Worm (Caenorhabditis elegans): Measurements from ENCODE around the gene mab-5.

Gene mab-5

DNA sequence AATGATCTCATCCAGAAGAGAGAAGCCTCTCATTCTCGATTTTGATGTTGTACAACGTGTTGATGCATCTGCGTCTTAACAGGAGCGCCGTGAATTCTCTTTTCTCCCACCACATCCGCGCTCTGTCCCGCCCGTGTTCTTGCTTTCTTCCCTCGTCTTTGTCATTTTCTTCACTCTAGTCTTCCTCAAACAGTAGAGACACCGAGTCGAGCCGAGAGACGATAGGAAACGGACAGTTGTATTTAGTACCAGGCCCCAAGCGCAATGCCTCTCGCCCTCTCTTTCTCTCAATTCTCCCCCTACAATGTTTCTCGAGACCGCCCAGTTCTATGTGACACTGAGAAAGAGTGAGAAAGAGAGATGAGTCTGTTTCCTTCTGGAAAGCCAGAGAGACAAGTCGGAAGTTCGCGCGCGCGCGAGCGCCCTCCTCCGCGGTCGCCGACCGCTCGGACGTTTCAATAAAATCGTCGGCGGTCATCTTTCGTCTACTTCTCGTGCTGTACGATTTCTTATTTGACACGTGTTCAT, 53.7 kb downstream of the mab-5 start, which contains the start of gene ZK112.4 (continued):
- TF ChIP-seq sdz-12 (GFP tag; optimal IDR thresholded peaks at IDR 0.05) (no peak), dpl-1 (GFP tag; optimal IDR thresholded peaks at IDR 0.05) (no peak), nhr-25 (tag; optimal IDR thresholded peaks at IDR 0.05; ENCODE audit: borderline replicate concordance, insufficient read depth) (peak; percentile 62), rbr-2 (tag; optimal IDR thresholded peaks at IDR 0.05) (peak; percentile 52), dve-1 (tag; optimal IDR thresholded peaks at IDR 0.05; ENCODE audit: insufficient read depth) (no peak), mxl-3 (GFP tag; optimal IDR thresholded peaks at IDR 0.05) (peak; percentile 26)

DNA sequence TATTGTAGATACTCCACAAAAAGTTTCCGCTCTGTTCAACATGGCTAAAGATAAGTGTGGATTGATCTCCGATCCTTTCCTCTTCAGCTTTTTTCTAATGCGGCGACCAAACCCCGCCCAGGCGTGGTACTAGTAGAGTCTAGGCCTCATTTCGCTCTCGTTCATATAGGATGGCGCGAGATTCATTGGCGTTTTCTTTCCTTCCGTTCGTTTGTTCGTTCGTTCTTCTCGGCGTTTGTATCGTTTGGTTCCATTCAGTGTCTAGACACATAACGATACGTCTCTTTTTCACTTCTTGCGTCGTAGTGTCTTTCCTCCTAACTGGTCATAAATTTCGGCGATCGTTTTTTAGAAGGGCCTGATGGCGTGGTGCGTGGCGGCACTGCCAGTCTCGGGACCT, 54.2 kb downstream of the mab-5 start:
- TF ChIP-seq T20F7.1 (GFP tag; optimal IDR thresholded peaks at IDR 0.05) (no peak), nhr-48 (tag; optimal IDR thresholded peaks at IDR 0.05) (no peak), aha-1 (tag) (peak; percentile 15), ZK546.5 (tag; optimal IDR thresholded peaks at IDR 0.05) (no peak), nhr-41 (GFP tag; IDR thresholded peaks at IDR 0.05) (no peak), hlh-30 (tag; optimal IDR thresholded peaks at IDR 0.05; ENCODE audit: insufficient read depth) (peak; percentile 34), pha-4 (GFP tag; IDR thresholded peaks at IDR 0.05) (no peak), pha-4 (tag; optimal IDR thresholded peaks at IDR 0.05) (no peak), ztf-11 (tag; optimal IDR thresholded peaks at IDR 0.05) (no peak), nhr-237 (tag; optimal IDR thresholded peaks at IDR 0.05) (no peak), dmd-8 (GFP tag; IDR thresholded peaks at IDR 0.05) (peak; percentile 15; the same call in 1 of the 2 replicates), ztf-7 (tag; optimal IDR thresholded peaks at IDR 0.05) (no peak), ceh-62 (tag; optimal IDR thresholded peaks at IDR 0.05) (no peak), zfp-2 (tag; optimal IDR thresholded peaks at IDR 0.05) (no peak), aly-2 (tag; optimal IDR thresholded peaks at IDR 0.05) (no peak), attf-4 (tag; optimal IDR thresholded peaks at IDR 0.05) (no peak)

- TF ChIP-seq fos-1 (tag; optimal IDR thresholded peaks at IDR 0.05) (no peak), jun-1 (tag; optimal IDR thresholded peaks at IDR 0.05) (no peak), vab-7 (GFP tag; IDR thresholded peaks at IDR 0.05) (no peak), unc-62 (GFP tag; optimal IDR thresholded peaks at IDR 0.05 in 1 of 2) (no peak), unc-62 (tag; optimal IDR thresholded peaks at IDR 0.05) (no peak), nhr-6 (tag; optimal IDR thresholded peaks at IDR 0.05) (no peak), Y5F2A.4 (GFP tag; optimal IDR thresholded peaks at IDR 0.05) (no peak), ama-1 (optimal IDR thresholded peaks at IDR 0.05) (peak; percentile 42), aly-2 (tag; optimal IDR thresholded peaks at IDR 0.05) (no peak), unc-39 (tag; optimal IDR thresholded peaks at IDR 0.05) (no peak), daf-12 (tag; optimal IDR thresholded peaks at IDR 0.05) (no peak), ceh-82 (tag; optimal IDR thresholded peaks at IDR 0.05) (no peak), egl-27 (tag; optimal IDR thresholded peaks at IDR 0.05) (no peak), zfp-3 (GFP tag; conservative IDR thresholded peaks at IDR 0.05) (peak; percentile 67; the same call in 1 of the 2 replicates), nhr-42 (GFP tag; IDR thresholded peaks at IDR 0.05) (peak; percentile 70; the same call in 1 of the 2 replicates), F26F4.8 (GFP tag; conservative IDR thresholded peaks at IDR 0.05) (no peak), lin-29 (GFP tag; IDR thresholded peaks at IDR 0.05) (no peak), mes-2 (tag; optimal IDR thresholded peaks at IDR 0.05; ENCODE audit: poor library complexity, severe bottlenecking) (peak; percentile 60), lir-3 (tag; optimal IDR thresholded peaks at IDR 0.05) (no peak), F44E2.7 (GFP tag; IDR thresholded peaks at IDR 0.05) (no peak), T26A8.4 (GFP tag; IDR thresholded peaks at IDR 0.05) (no peak), nhr-77 (tag; optimal IDR thresholded peaks at IDR 0.05) (peak; percentile 10), Y105C5A.15 (GFP tag; IDR thresholded peaks at IDR 0.05) (no peak), hmg-1.1 (GFP tag; IDR thresholded peaks at IDR 0.05) (peak; percentile 56), spr-3 (GFP tag; optimal IDR thresholded peaks at IDR 0.05) (no peak), dve-1 (tag; optimal IDR thresholded peaks at IDR 0.05; ENCODE audit: insufficient read depth) (peak; percentile 90), nhr-10 (tag; optimal IDR thresholded peaks at IDR 0.05) (no peak), tag-97 (GFP tag; IDR thresholded peaks at IDR 0.05) (no peak), nhr-48 (tag; optimal IDR thresholded peaks at IDR 0.05) (peak; percentile 74), lsy-2 (tag; optimal IDR thresholded peaks at IDR 0.05) (peak; percentile 19 to 83), saeg-2 (GFP tag; IDR thresholded peaks at IDR 0.05) (no peak)
These were observed 54.8 kb downstream of the mab-5 start for ce11 chrIII:7728494-7728893.
